Worm (Caenorhabditis elegans): Measurements from ENCODE around the gene F39F10.5.

DNA sequence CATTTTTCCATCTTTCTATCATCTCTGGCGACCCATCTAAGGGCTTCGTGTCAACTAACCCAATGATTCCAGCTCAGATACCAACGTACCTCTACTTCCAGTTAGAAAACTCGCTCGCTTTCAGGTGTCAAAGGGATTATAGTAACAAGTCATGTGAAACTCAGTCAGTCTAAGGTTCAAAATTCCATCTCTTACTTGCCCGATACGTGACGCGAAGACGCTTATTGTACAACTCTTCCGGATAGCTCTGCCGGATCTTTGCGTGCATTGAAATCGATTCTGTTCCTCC, 16.7 kb upstream of the F39F10.5 start:
- TF ChIP-seq atf-7 (tag; optimal IDR thresholded peaks at IDR 0.05) (no peak), dpff-1 (tag; optimal IDR thresholded peaks at IDR 0.05) (no peak), him-1 (tag; optimal IDR thresholded peaks at IDR 0.05) (no peak), ZK185.1 (tag; optimal IDR thresholded peaks at IDR 0.05; ENCODE audit: poor library complexity, severe bottlenecking) (no peak), pha-4 (tag; optimal IDR thresholded peaks at IDR 0.05) (no peak), rpc-1 (optimal IDR thresholded peaks at IDR 0.05) (no peak), rpc-1 (tag; optimal IDR thresholded peaks at IDR 0.05) (no peak), Y53F4B.3 (GFP tag; IDR thresholded peaks at IDR 0.05) (no peak), lag-1 (GFP tag; IDR thresholded peaks at IDR 0.05) (no peak), snpc-1.1 (tag; optimal IDR thresholded peaks at IDR 0.05; ENCODE audit: insufficient read depth) (no peak)
